Fruit fly (Drosophila melanogaster) whole organism, embryonic: ENCODE data around the gene CG31161.

ENCODE experiments used
- BEAF-32 ChIP-seq: fragments of 200-800 bp; sonication (Bioruptor generic); optimal IDR thresholded peaks from 3 replicates; lab custom pipeline; 2017; ENCODE audit warnings: missing biosample characterization, missing genetic modification characterization, mild to moderate bottlenecking, moderate library complexity, missing genetic modification reagents
- BtbVII ChIP-seq: fragments of 200-800 bp; sonication (Bioruptor generic); optimal IDR thresholded peaks from 3 replicates; lab custom pipeline; 2017; ENCODE audit warnings: missing biosample characterization, mild to moderate bottlenecking, missing genetic modification characterization
- CG10209 ChIP-seq: fragments of 200-800 bp; sonication (Bioruptor generic); optimal IDR thresholded peaks from 3 replicates; lab custom pipeline; 2017; ENCODE audit warnings: missing biosample characterization, mild to moderate bottlenecking, missing genetic modification characterization, missing genetic modification reagents
- CG11723 ChIP-seq: fragments of 200-800 bp; sonication (Bioruptor generic); optimal IDR thresholded peaks from 2 replicates; lab custom pipeline; 2017; ENCODE audit warnings: missing biosample characterization, mild to moderate bottlenecking, missing genetic modification characterization
- CG13287 ChIP-seq: fragments of 200-800 bp; sonication (Bioruptor generic); IDR thresholded peaks from 2 replicates; pipeline ENCODE4 v1.3.6; 2022; ENCODE audit warnings: missing biosample characterization, missing genetic modification characterization; ENCODE audit not compliant: partially characterized antibody
- CG14014 ChIP-seq: fragments of 200-800 bp; sonication (Bioruptor generic); IDR thresholded peaks from 2 replicates; pipeline ENCODE4 v1.3.6; 2022; ENCODE audit warnings: missing biosample characterization, missing genetic modification characterization
- CG17186 ChIP-seq: fragments of 200-800 bp; sonication (Bioruptor generic); optimal IDR thresholded peaks from 3 replicates; lab custom pipeline; 2017; ENCODE audit warnings: missing biosample characterization, missing genetic modification reagents, missing genetic modification characterization
- CG17359 ChIP-seq: fragments of 200-800 bp; sonication (Bioruptor generic); optimal IDR thresholded peaks from 3 replicates; lab custom pipeline; 2018; ENCODE audit warnings: missing biosample characterization, mild to moderate bottlenecking, missing genetic modification characterization, moderate library complexity
- CG2120 ChIP-seq: fragments of 200-800 bp; sonication (Bioruptor generic); optimal IDR thresholded peaks from 3 replicates; lab custom pipeline; 2016; ENCODE audit warnings: missing biosample characterization, missing genetic modification characterization
- CG32772 ChIP-seq: fragments of 200-800 bp; sonication (Bioruptor generic); IDR thresholded peaks from 2 replicates; pipeline ENCODE4 v1.3.6; 2022; ENCODE audit warnings: missing biosample characterization, missing genetic modification characterization
- CG42726 ChIP-seq: fragments of 200-800 bp; sonication (Bioruptor generic); IDR thresholded peaks from 2 replicates; pipeline ENCODE4 v1.3.6; 2022; ENCODE audit warnings: missing biosample characterization, missing genetic modification characterization; ENCODE audit not compliant: partially characterized antibody
- CG6272 ChIP-seq: fragments of 200-800 bp; sonication (Bioruptor generic); IDR thresholded peaks from 2 replicates; pipeline ENCODE4 v1.3.6; 2022; ENCODE audit warnings: missing biosample characterization, missing genetic modification characterization
- CG7928 ChIP-seq: fragments of 200-800 bp; sonication (Bioruptor generic); optimal IDR thresholded peaks from 2 replicates; lab custom pipeline; 2017; ENCODE audit warnings: missing biosample characterization, mild to moderate bottlenecking, missing genetic modification characterization
- CG8944 ChIP-seq: fragments of 200-800 bp; sonication (Bioruptor generic); optimal IDR thresholded peaks from 3 replicates; lab custom pipeline; 2016; ENCODE audit warnings: missing biosample characterization, missing genetic modification characterization
- CG9797 ChIP-seq: fragments of 200-800 bp; sonication (Bioruptor generic); optimal IDR thresholded peaks from 3 replicates; lab custom pipeline; 2018; ENCODE audit warnings: missing biosample characterization, mild to moderate bottlenecking, missing genetic modification characterization
- CG9817 ChIP-seq: fragments of 200-800 bp; sonication (Bioruptor generic); optimal IDR thresholded peaks from 2 replicates; lab custom pipeline; 2018; ENCODE audit warnings: missing biosample characterization, mild to moderate bottlenecking, missing genetic modification characterization, moderate library complexity
- Doc3 ChIP-seq: fragments of 200-800 bp; sonication (Bioruptor generic); IDR thresholded peaks from 3 replicates; pipeline ENCODE4 v1.3.6; 2022; ENCODE audit warnings: missing biosample characterization, missing genetic modification characterization; ENCODE audit not compliant: partially characterized antibody
- Drgx ChIP-seq: fragments of 200-800 bp; sonication (Bioruptor generic); IDR thresholded peaks from 2 replicates; pipeline ENCODE4 v1.3.6; 2022; ENCODE audit warnings: missing biosample characterization, missing genetic modification characterization
- E2f2 ChIP-seq: fragments of 200-800 bp; sonication (Bioruptor generic); IDR thresholded peaks from 2 replicates; pipeline ENCODE4 v1.3.6; 2022; ENCODE audit warnings: missing biosample characterization, missing genetic modification characterization
- Fer1 ChIP-seq: fragments of 200-800 bp; sonication (Bioruptor generic); optimal IDR thresholded peaks from 2 replicates; lab custom pipeline; 2017; ENCODE audit warnings: missing biosample characterization, mild to moderate bottlenecking, missing genetic modification characterization
- Jarid2 ChIP-seq: fragments of 200-800 bp; sonication (Bioruptor generic); optimal IDR thresholded peaks from 3 replicates; lab custom pipeline; 2017; ENCODE audit warnings: mild to moderate bottlenecking, missing biosample characterization, missing genetic modification reagents, missing genetic modification characterization
- MBD-R2 ChIP-seq: fragments of 200-800 bp; sonication (Bioruptor generic); IDR thresholded peaks from 2 replicates; pipeline ENCODE4 v1.3.6; 2022; ENCODE audit warnings: missing biosample characterization, missing genetic modification characterization
- MESR4 ChIP-seq: fragments of 200-800 bp; sonication (Bioruptor generic); optimal IDR thresholded peaks from 2 replicates; lab custom pipeline; 2018; ENCODE audit warnings: missing biosample characterization, mild to moderate bottlenecking, missing genetic modification characterization, moderate library complexity
- Max ChIP-seq: fragments of 200-800 bp; sonication (Bioruptor generic); optimal IDR thresholded peaks from 2 replicates; lab custom pipeline; 2016; ENCODE audit warnings: missing biosample characterization, mild to moderate bottlenecking, missing genetic modification characterization
- Med ChIP-seq: fragments of 200-800 bp; sonication (Bioruptor generic); peaks from one replicate; lab custom pipeline; 2016; ENCODE audit warnings: missing biosample characterization, missing genetic modification characterization, mild to moderate bottlenecking, inconsistent platforms, moderate library complexity
- Myb ChIP-seq: fragments of 200-800 bp; sonication (Bioruptor generic); optimal IDR thresholded peaks from 2 replicates; lab custom pipeline; 2016; ENCODE audit warnings: missing biosample characterization, missing genetic modification characterization
- Rfx ChIP-seq: fragments of 200-800 bp; sonication (Bioruptor generic); IDR thresholded peaks from 2 replicates; pipeline ENCODE4 v1.3.6; 2022; ENCODE audit warnings: missing biosample characterization, missing genetic modification characterization
- Sin3A ChIP-seq: fragments of >200 bp; optimal IDR thresholded peaks from 2 replicates; lab custom pipeline; 2018
- YL-1 ChIP-seq: fragments of 200-800 bp; sonication (Bioruptor generic); optimal IDR thresholded peaks from 3 replicates; lab custom pipeline; 2017; ENCODE audit warnings: missing biosample characterization, mild to moderate bottlenecking, missing genetic modification characterization
- bowl ChIP-seq: fragments of 200-800 bp; sonication (Bioruptor generic); IDR thresholded peaks from 2 replicates; pipeline ENCODE4 v1.3.6; 2022; ENCODE audit warnings: missing biosample characterization, missing genetic modification characterization
- cg ChIP-seq: fragments of 200-800 bp; sonication (Bioruptor generic); optimal IDR thresholded peaks from 3 replicates; lab custom pipeline; 2019; ENCODE audit warnings: missing biosample characterization, mild to moderate bottlenecking, missing genetic modification characterization, moderate library complexity
- chinmo ChIP-seq: fragments of 200-800 bp; sonication (Bioruptor generic); IDR thresholded peaks from 4 replicates; pipeline ENCODE4 v1.3.6; 2022; ENCODE audit warnings: missing biosample characterization, missing genetic modification characterization; ENCODE audit not compliant: partially characterized antibody
- chn ChIP-seq: fragments of 200-800 bp; sonication (Bioruptor generic); optimal IDR thresholded peaks from 2 replicates; lab custom pipeline; 2016; ENCODE audit warnings: missing biosample characterization, missing genetic modification characterization
- dati ChIP-seq: fragments of 200-800 bp; sonication (Bioruptor generic); IDR thresholded peaks from 2 replicates; pipeline ENCODE4 v1.3.6; 2022; ENCODE audit warnings: missing biosample characterization, missing genetic modification characterization
- dm ChIP-seq: fragments of 200-800 bp; sonication (Bioruptor generic); optimal IDR thresholded peaks from 3 replicates; lab custom pipeline; 2016; ENCODE audit warnings: missing biosample characterization, missing genetic modification characterization
- fru ChIP-seq: fragments of >200 bp; optimal IDR thresholded peaks from 2 replicates; lab custom pipeline; 2017
- gfzf ChIP-seq: fragments of 200-800 bp; sonication (Bioruptor generic); optimal IDR thresholded peaks from 2 replicates; lab custom pipeline; 2016; ENCODE audit warnings: missing biosample characterization, mild to moderate bottlenecking, missing genetic modification characterization, moderate library complexity
- hkb ChIP-seq, 2 experiments: fragments of 200-800 bp in 1 of 2; fragments of >200 bp in 1 of 2; sonication (Bioruptor generic) in 1 of 2; IDR thresholded peaks in 1 of 2; optimal IDR thresholded peaks in 1 of 2; 2 replicates each; pipeline versions ENCODE4 v1.3.6 to Lab custom; 2017 to 2022; ENCODE audit warnings: missing biosample characterization in 1 of 2, missing genetic modification characterization in 1 of 2
- maf-S ChIP-seq: fragments of 200-800 bp; sonication (Bioruptor generic); optimal IDR thresholded peaks from 2 replicates; lab custom pipeline; 2016; ENCODE audit warnings: missing biosample characterization, missing genetic modification characterization
- nau ChIP-seq: fragments of 200-800 bp; sonication (Bioruptor generic); optimal IDR thresholded peaks from 3 replicates; lab custom pipeline; 2017; ENCODE audit warnings: missing biosample characterization, mild to moderate bottlenecking, missing genetic modification characterization, missing genetic modification reagents
- oc ChIP-seq: fragments of 200-800 bp; sonication (Bioruptor generic); optimal IDR thresholded peaks from 2 replicates; lab custom pipeline; 2018; ENCODE audit warnings: missing biosample characterization, mild to moderate bottlenecking, missing genetic modification characterization, moderate library complexity
- sd ChIP-seq: fragments of 200-800 bp; sonication (Bioruptor generic); optimal IDR thresholded peaks from 3 replicates; lab custom pipeline; 2018; ENCODE audit warnings: missing biosample characterization, mild to moderate bottlenecking, missing genetic modification characterization, moderate library complexity
- seq ChIP-seq: fragments of 200-800 bp; sonication (Bioruptor generic); IDR thresholded peaks from 2 replicates; pipeline ENCODE4 v1.3.6; 2022; ENCODE audit warnings: missing biosample characterization, missing genetic modification characterization
- sim ChIP-seq: fragments of 200-800 bp; sonication (Bioruptor generic); IDR thresholded peaks from 2 replicates; pipeline ENCODE4 v1.3.6; 2022; ENCODE audit warnings: missing biosample characterization, missing genetic modification characterization
- sna ChIP-seq: fragments of 200-800 bp; sonication (Bioruptor generic); IDR thresholded peaks from 2 replicates; pipeline ENCODE4 v1.3.6; 2022; ENCODE audit warnings: missing biosample characterization, missing genetic modification characterization; ENCODE audit not compliant: partially characterized antibody
- sob ChIP-seq: fragments of 200-800 bp; sonication (Bioruptor generic); IDR thresholded peaks from 2 replicates; pipeline ENCODE4 v1.3.6; 2022; ENCODE audit warnings: missing biosample characterization, missing genetic modification characterization
- ssp ChIP-seq: fragments of 200-800 bp; sonication (Bioruptor generic); IDR thresholded peaks from 2 replicates; pipeline ENCODE4 v1.3.6; 2022; ENCODE audit warnings: missing biosample characterization, missing genetic modification characterization
- stwl ChIP-seq: fragments of 200-800 bp; sonication (Bioruptor generic); optimal IDR thresholded peaks from 3 replicates; lab custom pipeline; 2018; ENCODE audit warnings: missing biosample characterization, mild to moderate bottlenecking, missing genetic modification characterization, moderate library complexity
- toy ChIP-seq: fragments of 200-800 bp; sonication (Bioruptor generic); IDR thresholded peaks from 2 replicates; pipeline ENCODE4 v1.3.6; 2022; ENCODE audit warnings: missing biosample characterization, missing genetic modification characterization

CG31161 gene

dm6 chr3R:22582981-22583380 is 33.3 kb upstream of the CG31161 start, which contains the start of gene Dph5 (continued):
- TF ChIP-seq nau = no peak
- peak; percentile 12 for TF ChIP-seq BEAF-32 (GFP tag; lab: Kevin White, UChicago)
- peak; percentile 86 for TF ChIP-seq dm (GFP tag; lab: Kevin White, UChicago)
- TF ChIP-seq Med (GFP tag; lab: Kevin White, UChicago) = peak; percentile 37
- peak; percentile 92 for TF ChIP-seq E2f2 (GFP tag; lab: Robert Waterston, UW)

DNA sequence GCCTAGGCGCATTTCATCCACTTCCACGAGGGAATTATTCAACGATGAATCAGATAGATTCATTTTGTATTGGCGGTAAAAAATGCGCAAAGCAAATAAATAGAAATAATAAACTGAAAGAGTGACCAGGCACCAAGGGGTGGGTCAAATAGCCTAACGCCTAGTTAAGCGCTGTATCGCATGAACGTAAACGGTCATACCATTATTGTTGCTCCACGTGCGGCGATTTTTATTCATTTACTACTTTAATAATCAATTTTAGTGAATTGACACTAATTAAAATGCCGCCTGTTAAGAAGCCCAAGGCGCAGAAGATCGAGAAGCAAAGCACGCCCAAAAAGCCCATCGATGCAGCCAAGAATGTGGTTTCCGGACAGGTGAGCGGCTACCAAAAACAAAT is 31.7 kb upstream of the CG31161 start, which contains the start of the genes CG33107 and CG6937:
Gene CG33107, minus strand, starts transcription at position 137 of the 400 bp plus-strand sequence.
Gene CG6937, plus strand, starts transcription at position 192 of the 400 bp plus-strand sequence.
- peak; percentile 90 for TF ChIP-seq gfzf (GFP tag; lab: Kevin White, UChicago)
- no peak for TF ChIP-seq CG14014 (GFP tag; lab: Robert Waterston, UW)
- TF ChIP-seq CG32772 = no peak
- TF ChIP-seq oc (tag; lab: Kevin White, UChicago) = no peak
- no peak for TF ChIP-seq CG17359 (tag; lab: Kevin White, UChicago)
- no peak for TF ChIP-seq Drgx (GFP tag; lab: Robert Waterston, UW)
- no peak for TF ChIP-seq CG2120
- TF ChIP-seq dati = no peak
- TF ChIP-seq CG11723 (GFP tag; lab: Kevin White, UChicago) = no peak
- no peak for TF ChIP-seq ssp
- TF ChIP-seq CG8944 (GFP tag; lab: Kevin White, UChicago) = no peak
- TF ChIP-seq Doc3 (GFP tag; lab: Robert Waterston, UW) = 0 out of 3 replicates have a peak, but pooled peaks have one; percentile 42
- TF ChIP-seq cg (GFP tag; lab: Kevin White, UChicago) = no peak
- TF ChIP-seq stwl (tag; lab: Kevin White, UChicago) = peak; percentile 71
- TF ChIP-seq CG9797 (GFP tag; lab: Kevin White, UChicago) = peak; percentile 82
- TF ChIP-seq MESR4 (GFP tag; lab: Kevin White, UChicago) = peak; percentile 72
- no peak for TF ChIP-seq Jarid2 (GFP tag; lab: Kevin White, UChicago)
- TF ChIP-seq MBD-R2 (GFP tag; lab: Robert Waterston, UW) = peak; percentile 83
- TF ChIP-seq maf-S (GFP tag; lab: Kevin White, UChicago) = no peak
- TF ChIP-seq fru (lab: Kevin White, UChicago) = no peak
- TF ChIP-seq Myb (GFP tag; lab: Kevin White, UChicago) = no peak
- TF ChIP-seq bowl (GFP tag; lab: Robert Waterston, UW) = no peak
- TF ChIP-seq sim (GFP tag; lab: Robert Waterston, UW) = no peak
- TF ChIP-seq CG10209 (GFP tag; lab: Kevin White, UChicago) = no peak
- no peak for TF ChIP-seq CG7928 (GFP tag; lab: Kevin White, UChicago)
- TF ChIP-seq sna (GFP tag; lab: Robert Waterston, UW) = 0 out of 2 replicates have a peak, but pooled peaks have one; percentile 16
- TF ChIP-seq CG42726 (GFP tag; lab: Robert Waterston, UW) = peak; percentile 48; the same call in 1 of the 2 replicates
- TF ChIP-seq BtbVII = no peak
- TF ChIP-seq Max (GFP tag; lab: Kevin White, UChicago) = peak; percentile 87
- peak; percentile 34 for TF ChIP-seq CG17186
- no peak for TF ChIP-seq chinmo
- TF ChIP-seq Fer1 (GFP tag; lab: Kevin White, UChicago) = peak; percentile 4
- TF ChIP-seq CG6272 (GFP tag; lab: Robert Waterston, UW) = no peak
- peak; percentile 93 for TF ChIP-seq dm (GFP tag; lab: Kevin White, UChicago)
- TF ChIP-seq seq = no peak
- TF ChIP-seq sd (tag; lab: Kevin White, UChicago) = peak; percentile 53
- no peak for TF ChIP-seq CG9817 (tag; lab: Kevin White, UChicago)
- peak; percentile 59 for TF ChIP-seq CG13287
- peak; percentile 21 for TF ChIP-seq hkb (optimal IDR thresholded peaks at IDR 0.05; lab: Kevin White, UChicago)
- no peak for TF ChIP-seq hkb (GFP tag; IDR thresholded peaks at IDR 0.05; lab: Robert Waterston, UW)
- TF ChIP-seq YL-1 (GFP tag; lab: Kevin White, UChicago) = peak; percentile 66
- TF ChIP-seq Sin3A = peak; percentile 47
- no peak for TF ChIP-seq sob (GFP tag; lab: Robert Waterston, UW)
- TF ChIP-seq Rfx = peak; percentile 33; the same call in 1 of the 2 replicates
- no peak for TF ChIP-seq toy (GFP tag; lab: Robert Waterston, UW)
- TF ChIP-seq chn (GFP tag; lab: Kevin White, UChicago) = no peak
